Fruit fly (Drosophila melanogaster) whole organism, embryonic: ENCODE results near the gene Fas3.

Source experiments
- CG1024 ChIP-seq: fragments of 200-800 bp; sonication (Bioruptor generic); IDR thresholded peaks from 2 replicates; pipeline ENCODE4 v1.3.6; 2022; ENCODE audit warnings: missing biosample characterization, missing genetic modification characterization
- CG12299 ChIP-seq: fragments of 200-800 bp; sonication (Bioruptor generic); optimal IDR thresholded peaks from 2 replicates; lab custom pipeline; 2018; ENCODE audit warnings: missing biosample characterization, mild to moderate bottlenecking, missing genetic modification characterization
- CG13624 ChIP-seq: fragments of 200-800 bp; sonication (Bioruptor generic); optimal IDR thresholded peaks from 2 replicates; lab custom pipeline; 2016; ENCODE audit warnings: missing biosample characterization, missing genetic modification characterization
- CG14710 ChIP-seq: fragments of 200-800 bp; sonication (Bioruptor generic); optimal IDR thresholded peaks from 3 replicates; lab custom pipeline; 2019; ENCODE audit warnings: missing biosample characterization, mild to moderate bottlenecking, missing genetic modification characterization, moderate library complexity
- CG14860 ChIP-seq: fragments of 200-800 bp; sonication (Bioruptor generic); IDR thresholded peaks from 3 replicates; pipeline ENCODE4 v1.3.6; 2022; ENCODE audit warnings: missing biosample characterization, missing genetic modification characterization; ENCODE audit not compliant: partially characterized antibody
- CG15601 ChIP-seq: fragments of 200-800 bp; sonication (Bioruptor generic); optimal IDR thresholded peaks from 3 replicates; lab custom pipeline; 2019; ENCODE audit warnings: missing biosample characterization, mild to moderate bottlenecking, missing genetic modification characterization, moderate library complexity
- CG17359 ChIP-seq: fragments of 200-800 bp; sonication (Bioruptor generic); optimal IDR thresholded peaks from 3 replicates; lab custom pipeline; 2018; ENCODE audit warnings: missing biosample characterization, mild to moderate bottlenecking, missing genetic modification characterization, moderate library complexity
- CG17568 ChIP-seq: fragments of 200-800 bp; sonication (Bioruptor generic); optimal IDR thresholded peaks from 2 replicates; lab custom pipeline; 2018; ENCODE audit warnings: missing biosample characterization, mild to moderate bottlenecking, missing genetic modification characterization, moderate library complexity
- CG2678 ChIP-seq: fragments of 200-800 bp; sonication (Bioruptor generic); optimal IDR thresholded peaks from 3 replicates; lab custom pipeline; 2019; ENCODE audit warnings: missing biosample characterization, mild to moderate bottlenecking, missing genetic modification characterization, moderate library complexity
- CG31224 ChIP-seq: fragments of 200-800 bp; sonication (Bioruptor generic); IDR thresholded peaks from 2 replicates; pipeline ENCODE4 v1.3.6; 2022; ENCODE audit warnings: missing biosample characterization, missing genetic modification characterization
- CG33213 ChIP-seq: fragments of 200-800 bp; sonication (Bioruptor generic); optimal IDR thresholded peaks from 3 replicates; lab custom pipeline; 2016; ENCODE audit warnings: missing biosample characterization, missing genetic modification characterization
- CG33557 ChIP-seq: fragments of 200-800 bp; sonication (Bioruptor generic); optimal IDR thresholded peaks from 2 replicates; lab custom pipeline; 2019; ENCODE audit warnings: missing biosample characterization, mild to moderate bottlenecking, missing genetic modification characterization, moderate library complexity
- CG34422 ChIP-seq: fragments of 200-800 bp; sonication (Bioruptor generic); IDR thresholded peaks from 3 replicates; pipeline ENCODE4 v1.3.6; 2022; ENCODE audit warnings: missing biosample characterization, missing genetic modification characterization
- CG5180 ChIP-seq: fragments of 200-800 bp; sonication (Bioruptor generic); optimal IDR thresholded peaks from 3 replicates; lab custom pipeline; 2017; ENCODE audit warnings: missing biosample characterization, missing genetic modification characterization, mild to moderate bottlenecking, moderate library complexity, missing genetic modification reagents
- CG6175 ChIP-seq: fragments of 200-800 bp; sonication (Bioruptor generic); IDR thresholded peaks from 3 replicates; pipeline ENCODE4 v1.3.6; 2022; ENCODE audit warnings: missing biosample characterization, missing genetic modification characterization
- CG6272 ChIP-seq: fragments of 200-800 bp; sonication (Bioruptor generic); IDR thresholded peaks from 2 replicates; pipeline ENCODE4 v1.3.6; 2022; ENCODE audit warnings: missing biosample characterization, missing genetic modification characterization
- CG8765 ChIP-seq: fragments of 200-800 bp; sonication (Bioruptor generic); IDR thresholded peaks from 2 replicates; pipeline ENCODE4 v1.3.6; 2022; ENCODE audit warnings: missing biosample characterization, missing genetic modification characterization
- CG8944 ChIP-seq: fragments of 200-800 bp; sonication (Bioruptor generic); optimal IDR thresholded peaks from 3 replicates; lab custom pipeline; 2016; ENCODE audit warnings: missing biosample characterization, missing genetic modification characterization
- CHES-1-like ChIP-seq: fragments of 200-800 bp; sonication (Bioruptor generic); optimal IDR thresholded peaks from 2 replicates; lab custom pipeline; 2016; ENCODE audit warnings: missing biosample characterization, missing genetic modification characterization
- Chrac-16 ChIP-seq: fragments of 200-800 bp; sonication (Bioruptor generic); optimal IDR thresholded peaks from 3 replicates; lab custom pipeline; 2016; ENCODE audit warnings: missing biosample characterization, missing genetic modification characterization
- Fer1 ChIP-seq: fragments of 200-800 bp; sonication (Bioruptor generic); optimal IDR thresholded peaks from 2 replicates; lab custom pipeline; 2017; ENCODE audit warnings: missing biosample characterization, mild to moderate bottlenecking, missing genetic modification characterization
- H2.0 ChIP-seq: fragments of 200-800 bp; sonication (Bioruptor generic); IDR thresholded peaks from 2 replicates; pipeline ENCODE4 v1.3.6; 2022; ENCODE audit warnings: missing biosample characterization, missing genetic modification characterization
- HmgZ ChIP-seq: fragments of 200-800 bp; sonication (Bioruptor generic); optimal IDR thresholded peaks from 2 replicates; lab custom pipeline; 2018; ENCODE audit warnings: missing biosample characterization, mild to moderate bottlenecking, missing genetic modification characterization
- Jarid2 ChIP-seq: fragments of 200-800 bp; sonication (Bioruptor generic); optimal IDR thresholded peaks from 3 replicates; lab custom pipeline; 2017; ENCODE audit warnings: mild to moderate bottlenecking, missing biosample characterization, missing genetic modification reagents, missing genetic modification characterization
- NFAT ChIP-seq: fragments of 200-800 bp; sonication (Bioruptor generic); IDR thresholded peaks from 2 replicates; pipeline ENCODE4 v1.3.6; 2022; ENCODE audit warnings: missing biosample characterization, missing genetic modification characterization
- Rfx ChIP-seq: fragments of 200-800 bp; sonication (Bioruptor generic); IDR thresholded peaks from 2 replicates; pipeline ENCODE4 v1.3.6; 2022; ENCODE audit warnings: missing biosample characterization, missing genetic modification characterization
- Six4 ChIP-seq: fragments of 200-800 bp; sonication (Bioruptor generic); optimal IDR thresholded peaks from 2 replicates; lab custom pipeline; 2016; ENCODE audit warnings: missing biosample characterization, missing genetic modification characterization
- Trl ChIP-seq, 3 experiments: fragments of >200 bp in 2 of 3; fragments of 200-800 bp in 1 of 3; sonication (Bioruptor generic) in 1 of 3; optimal IDR thresholded peaks; 2 replicates in 1 of 3; 3 replicates in 2 of 3; lab custom pipeline; 2016 to 2017; ENCODE audit warnings: missing biosample characterization in 1 of 3, missing genetic modification characterization in 1 of 3
- ab ChIP-seq: fragments of 200-800 bp; sonication (Bioruptor generic); optimal IDR thresholded peaks from 2 replicates; lab custom pipeline; 2016; ENCODE audit warnings: missing biosample characterization, missing genetic modification characterization
- ash1 ChIP-seq: fragments of 200-800 bp; sonication (Bioruptor generic); optimal IDR thresholded peaks from 2 replicates; lab custom pipeline; 2018; ENCODE audit warnings: missing biosample characterization, mild to moderate bottlenecking, missing genetic modification characterization
- cato ChIP-seq: fragments of 200-800 bp; sonication (Bioruptor generic); optimal IDR thresholded peaks from 2 replicates; lab custom pipeline; 2016; ENCODE audit warnings: missing biosample characterization, missing genetic modification characterization, borderline replicate concordance
- crc ChIP-seq: fragments of 200-800 bp; sonication (Bioruptor generic); optimal IDR thresholded peaks from 2 replicates; lab custom pipeline; 2016; ENCODE audit warnings: missing biosample characterization, missing genetic modification characterization
- dpn ChIP-seq, 2 experiments: fragments of 200-800 bp; sonication (Bioruptor generic); optimal IDR thresholded peaks; 3 replicates each; lab custom pipeline; 2016; ENCODE audit warnings: missing biosample characterization in 2 of 2, missing genetic modification characterization in 2 of 2
- gem ChIP-seq: fragments of 200-800 bp; sonication (Bioruptor generic); optimal IDR thresholded peaks from 2 replicates; lab custom pipeline; 2019; ENCODE audit warnings: missing biosample characterization, mild to moderate bottlenecking, missing genetic modification characterization, moderate library complexity
- gro ChIP-seq: fragments of 200-800 bp; sonication (Bioruptor generic); optimal IDR thresholded peaks from 2 replicates; lab custom pipeline; 2016; ENCODE audit warnings: missing biosample characterization, missing genetic modification characterization
- luna ChIP-seq: fragments of 200-800 bp; sonication (Bioruptor generic); optimal IDR thresholded peaks from 2 replicates; lab custom pipeline; 2016; ENCODE audit warnings: missing biosample characterization, missing genetic modification characterization
- onecut ChIP-seq: fragments of 200-800 bp; sonication (Bioruptor generic); IDR thresholded peaks from 2 replicates; pipeline ENCODE4 v1.3.6; 2022; ENCODE audit warnings: missing biosample characterization, missing genetic modification characterization
- prd ChIP-seq, 3 experiments: fragments of >200 bp in 2 of 3; fragments of 200-800 bp in 1 of 3; sonication (Bioruptor generic) in 1 of 3; optimal IDR thresholded peaks in 2 of 3; IDR thresholded peaks in 1 of 3; 2 replicates in 2 of 3; 3 replicates in 1 of 3; pipeline versions ENCODE4 v1.3.6 to Lab custom; 2017 to 2022; ENCODE audit warnings: missing biosample characterization in 1 of 3, missing genetic modification characterization in 1 of 3
- psq ChIP-seq: fragments of 200-800 bp; sonication (Bioruptor generic); optimal IDR thresholded peaks from 2 replicates; lab custom pipeline; 2017; ENCODE audit warnings: missing biosample characterization, missing genetic modification characterization
- pum ChIP-seq: fragments of 200-800 bp; sonication (Bioruptor generic); optimal IDR thresholded peaks from 2 replicates; lab custom pipeline; 2016; ENCODE audit warnings: missing biosample characterization, missing genetic modification characterization
- rib ChIP-seq: fragments of 200-800 bp; sonication (Bioruptor generic); IDR thresholded peaks from 2 replicates; pipeline ENCODE4 v1.3.6; 2022; ENCODE audit warnings: missing biosample characterization, missing genetic modification characterization
- sc ChIP-seq, 3 experiments: fragments of >200 bp in 2 of 3; fragments of 200-800 bp in 1 of 3; sonication (Bioruptor generic) in 1 of 3; optimal IDR thresholded peaks; 2 replicates in 2 of 3; 3 replicates in 1 of 3; lab custom pipeline; 2017; ENCODE audit warnings: mild to moderate bottlenecking in 1 of 3, missing biosample characterization in 1 of 3, missing genetic modification characterization in 1 of 3, missing genetic modification reagents in 1 of 3
- scrt ChIP-seq: fragments of 200-800 bp; sonication (Bioruptor generic); optimal IDR thresholded peaks from 2 replicates; lab custom pipeline; 2018; ENCODE audit warnings: missing biosample characterization, mild to moderate bottlenecking, missing genetic modification characterization, moderate library complexity
- sens ChIP-seq: fragments of 200-800 bp; sonication (Bioruptor generic); peaks from one replicate; lab custom pipeline; 2016; ENCODE audit warnings: missing biosample characterization, missing genetic modification characterization
- sr ChIP-seq: fragments of 200-800 bp; sonication (Bioruptor generic); IDR thresholded peaks from 3 replicates; pipeline ENCODE4 v1.3.6; 2022; ENCODE audit warnings: missing biosample characterization, missing genetic modification characterization
- tap ChIP-seq: fragments of 200-800 bp; optimal IDR thresholded peaks from 3 replicates; lab custom pipeline; 2019; ENCODE audit warnings: missing biosample characterization, mild to moderate bottlenecking, missing genetic modification characterization, moderate library complexity
- unpg ChIP-seq: fragments of 200-800 bp; sonication (Bioruptor generic); optimal IDR thresholded peaks from 3 replicates; lab custom pipeline; 2018; ENCODE audit warnings: missing biosample characterization, mild to moderate bottlenecking, missing genetic modification characterization, moderate library complexity
- vfl ChIP-seq: fragments of 200-800 bp; sonication (Bioruptor generic); optimal IDR thresholded peaks from 2 replicates; lab custom pipeline; 2016; ENCODE audit warnings: missing biosample characterization, missing genetic modification characterization
- wek ChIP-seq: fragments of 200-800 bp; sonication (Bioruptor generic); optimal IDR thresholded peaks from 3 replicates; lab custom pipeline; 2018; ENCODE audit warnings: missing biosample characterization, mild to moderate bottlenecking, missing genetic modification characterization, moderate library complexity
- zfh1 ChIP-seq: fragments of 200-800 bp; sonication (Bioruptor generic); IDR thresholded peaks from 3 replicates; pipeline ENCODE4 v1.3.6; 2022; ENCODE audit warnings: missing biosample characterization, missing genetic modification characterization

The Fas3 gene

DNA sequence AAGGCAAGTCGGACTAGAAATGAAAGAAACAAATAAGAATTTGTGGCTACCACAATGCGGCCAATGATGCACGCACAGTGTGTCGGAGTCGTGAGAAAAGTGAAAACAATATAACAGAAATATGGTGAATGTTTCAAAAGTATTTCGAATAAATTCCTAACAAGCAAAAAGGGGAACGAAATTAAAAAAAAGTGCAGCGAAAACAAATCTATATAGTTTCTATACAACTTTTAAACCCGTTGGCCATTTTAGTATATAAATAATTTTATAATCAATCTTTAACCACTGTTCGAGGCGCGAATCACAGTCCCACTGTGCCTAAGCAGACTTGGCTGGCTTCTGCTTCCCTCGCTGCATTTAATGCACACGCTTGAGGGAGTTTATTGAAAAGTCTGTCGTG is 25.3 kb downstream of the Fas3 start (continued):
- peak; percentile 5 for TF ChIP-seq CG17568 (GFP tag; lab: Kevin White, UChicago)
- TF ChIP-seq cato (GFP tag; lab: Kevin White, UChicago): no peak
- TF ChIP-seq Six4 (GFP tag; lab: Kevin White, UChicago): peak; percentile 35
- TF ChIP-seq CG6272: no peak
- TF ChIP-seq gem (tag; lab: Kevin White, UChicago): peak; percentile 71
- peak; percentile 54 for TF ChIP-seq CG17359 (tag; lab: Kevin White, UChicago)
- no peak for TF ChIP-seq CG33213 (GFP tag; lab: Kevin White, UChicago)
- TF ChIP-seq CG34422 (GFP tag; lab: Robert Waterston, UW): no peak
- no peak for TF ChIP-seq psq (GFP tag; lab: Kevin White, UChicago)
- peak; percentile 58 for TF ChIP-seq unpg (GFP tag; lab: Kevin White, UChicago)
- TF ChIP-seq CG8944 (GFP tag; lab: Kevin White, UChicago): no peak
- no peak for TF ChIP-seq CG8765 (GFP tag; lab: Robert Waterston, UW)
- TF ChIP-seq CG6175 (GFP tag; lab: Robert Waterston, UW): no peak
- TF ChIP-seq HmgZ (tag; lab: Kevin White, UChicago): no peak
- no peak for TF ChIP-seq prd (optimal IDR thresholded peaks at IDR 0.05; lab: Kevin White, UChicago)
- TF ChIP-seq prd (GFP tag; IDR thresholded peaks at IDR 0.05; lab: Robert Waterston, UW): peak; percentile 62; the same call in 2 of the 3 replicates
- TF ChIP-seq CG1024 (GFP tag; lab: Robert Waterston, UW): no peak
- no peak for TF ChIP-seq vfl (GFP tag; lab: Kevin White, UChicago)
- TF ChIP-seq luna (GFP tag; lab: Kevin White, UChicago): no peak
- TF ChIP-seq Chrac-16 (GFP tag; lab: Kevin White, UChicago): peak; percentile 30
- TF ChIP-seq CG2678: peak; percentile 52
- TF ChIP-seq Trl (optimal IDR thresholded peaks at IDR 0.05; lab: Kevin White, UChicago): no peak
- no peak for TF ChIP-seq Trl (GFP tag; optimal IDR thresholded peaks at IDR 0.05; lab: Kevin White, UChicago)
- no peak for TF ChIP-seq Jarid2 (GFP tag; lab: Kevin White, UChicago)
- TF ChIP-seq CG12299 (tag; lab: Kevin White, UChicago): no peak
- no peak for TF ChIP-seq NFAT (GFP tag; lab: Robert Waterston, UW)
- no peak for TF ChIP-seq Rfx (GFP tag; lab: Robert Waterston, UW)
- TF ChIP-seq dpn (GFP tag; optimal IDR thresholded peaks at IDR 0.05; lab: Kevin White, UChicago): peak in 1 of 2 experiments; percentile 5
- TF ChIP-seq scrt (GFP tag; lab: Kevin White, UChicago): no peak
- peak; percentile 13 for TF ChIP-seq pum (GFP tag; lab: Kevin White, UChicago)
- no peak for TF ChIP-seq wek
- TF ChIP-seq CG14860 (GFP tag; lab: Robert Waterston, UW): no peak
- peak; percentile 40 for TF ChIP-seq tap
- no peak for TF ChIP-seq gro (GFP tag; lab: Kevin White, UChicago)
- TF ChIP-seq Fer1: no peak
- TF ChIP-seq CG14710 (tag; lab: Kevin White, UChicago): peak; percentile 43
- TF ChIP-seq CG15601 (tag; lab: Kevin White, UChicago): peak; percentile 9
- TF ChIP-seq CG33557 (GFP tag; lab: Kevin White, UChicago): no peak
- no peak for TF ChIP-seq H2.0 (GFP tag; lab: Robert Waterston, UW)
- TF ChIP-seq sr: no peak
- TF ChIP-seq onecut (GFP tag; lab: Robert Waterston, UW): peak; percentile 19; the same call in 1 of the 2 replicates
- TF ChIP-seq CHES-1-like (GFP tag; lab: Kevin White, UChicago): no peak
- TF ChIP-seq sens (GFP tag; lab: Kevin White, UChicago): peak; percentile 88
- no peak for TF ChIP-seq CG5180 (GFP tag; lab: Kevin White, UChicago)
- no peak for TF ChIP-seq rib
- no peak for TF ChIP-seq ash1 (GFP tag; lab: Kevin White, UChicago)
- TF ChIP-seq CG31224 (GFP tag; lab: Robert Waterston, UW): no peak
- no peak for TF ChIP-seq sc (optimal IDR thresholded peaks at IDR 0.05; lab: Kevin White, UChicago)
- peak; percentile 11 for TF ChIP-seq sc (GFP tag; optimal IDR thresholded peaks at IDR 0.05; lab: Kevin White, UChicago)
- no peak for TF ChIP-seq CG13624 (GFP tag; lab: Kevin White, UChicago)
- TF ChIP-seq crc: no peak
- TF ChIP-seq zfh1 (GFP tag; lab: Robert Waterston, UW): peak; percentile 55; the same call in 2 of the 3 replicates
- no peak for TF ChIP-seq ab (GFP tag; lab: Kevin White, UChicago)
